Worm (Caenorhabditis elegans) whole organism, young adult: ENCODE measurements around the gene Y17G7B.23.

Experiments used
- B0019.2 ChIP-seq: fragments of 200-800 bp; sonication (Bioruptor generic); conservative IDR thresholded peaks from 2 replicates; pipeline ENCODE4 v1.3.6; 2022; ENCODE audit warnings: missing genetic modification reagents, missing genetic modification characterization, missing compliant biosample characterization
- B0336.3 ChIP-seq: fragments of 200-800 bp; sonication (Bioruptor generic); IDR thresholded peaks from 2 replicates; pipeline ENCODE4 v1.3.6; 2022; ENCODE audit warnings: missing genetic modification characterization, missing compliant biosample characterization
- D2030.7 ChIP-seq: fragments of 200-800 bp; sonication (Bioruptor generic); IDR thresholded peaks from 2 replicates; pipeline ENCODE4 v1.3.6; 2022; ENCODE audit warnings: missing genetic modification reagents, missing genetic modification characterization, missing compliant biosample characterization
- F10E7.11 ChIP-seq: sonication (generic microtip); optimal IDR thresholded peaks from 2 replicates; lab custom pipeline; 2017; ENCODE audit warnings: mild to moderate bottlenecking, missing genetic modification characterization, moderate library complexity, missing compliant biosample characterization
- F22D6.2 ChIP-seq: sonication (generic microtip); optimal IDR thresholded peaks from 2 replicates; lab custom pipeline; 2016; ENCODE audit warnings: mild to moderate bottlenecking, missing genetic modification characterization, missing compliant biosample characterization
- F39B2.1 ChIP-seq: fragments of 200-800 bp; sonication (Bioruptor generic); IDR thresholded peaks from 2 replicates; pipeline ENCODE4 v1.3.6; 2022; ENCODE audit warnings: missing genetic modification reagents, missing genetic modification characterization, missing compliant biosample characterization
- F49E8.2 ChIP-seq: sonication (generic microtip); optimal IDR thresholded peaks from 3 replicates; lab custom pipeline; 2017; ENCODE audit warnings: missing genetic modification characterization, mild to moderate bottlenecking, missing compliant biosample characterization, antibody characterized with exemption, moderate library complexity; ENCODE audit not compliant: insufficient read depth
- K12H6.12 ChIP-seq: fragments of 200-800 bp; sonication (Bioruptor generic); optimal IDR thresholded peaks from 2 replicates; lab custom pipeline; 2018; ENCODE audit warnings: mild to moderate bottlenecking, missing genetic modification characterization, missing compliant biosample characterization
- Y53G8AR.9 ChIP-seq: fragments of 200-800 bp; sonication (Bioruptor generic); conservative IDR thresholded peaks from 2 replicates; pipeline ENCODE4 v1.3.6; 2022; ENCODE audit warnings: missing genetic modification reagents, missing genetic modification characterization, missing compliant biosample characterization
- Y67H2A.10 ChIP-seq: fragments of 200-800 bp; sonication (Bioruptor generic); conservative IDR thresholded peaks from 2 replicates; pipeline ENCODE4 v1.3.6; 2022; ENCODE audit warnings: missing genetic modification reagents, missing genetic modification characterization, missing compliant biosample characterization
- ZK185.1 ChIP-seq: sonication (generic microtip); optimal IDR thresholded peaks from 2 replicates; lab custom pipeline; 2016; ENCODE audit warnings: mild to moderate bottlenecking, missing genetic modification characterization, missing compliant biosample characterization; ENCODE audit not compliant: poor library complexity, severe bottlenecking
- atf-7 ChIP-seq: sonication (generic microtip); optimal IDR thresholded peaks from 2 replicates; lab custom pipeline; 2017; ENCODE audit warnings: mild to moderate bottlenecking, missing genetic modification characterization, missing compliant biosample characterization
- attf-6 ChIP-seq: fragments of 200-800 bp; sonication (Bioruptor generic); IDR thresholded peaks from 2 replicates; pipeline ENCODE4 v1.3.6; 2022; ENCODE audit warnings: missing genetic modification reagents, missing genetic modification characterization, missing compliant biosample characterization
- bed-1 ChIP-seq: fragments of 200-800 bp; sonication (Bioruptor generic); IDR thresholded peaks from 2 replicates; pipeline ENCODE4 v1.3.6; 2022; ENCODE audit warnings: missing genetic modification reagents, missing genetic modification characterization, missing compliant biosample characterization
- cebp-1 ChIP-seq, 2 experiments: fragments of 200-800 bp in 1 of 2; sonication (Bioruptor generic) in 1 of 2; sonication (generic microtip) in 1 of 2; IDR thresholded peaks in 1 of 2; optimal IDR thresholded peaks in 1 of 2; 2 replicates each; pipeline versions ENCODE4 v1.3.6 to Lab custom; 2017 to 2022; ENCODE audit warnings: missing compliant biosample characterization in 2 of 2, missing genetic modification characterization in 2 of 2, mild to moderate bottlenecking in 1 of 2, missing genetic modification reagents in 1 of 2, moderate library complexity in 1 of 2
- ceh-27 ChIP-seq: fragments of 200-800 bp; sonication (Bioruptor generic); optimal IDR thresholded peaks from 2 replicates; lab custom pipeline; 2018; ENCODE audit warnings: mild to moderate bottlenecking, missing genetic modification characterization, moderate library complexity, missing compliant biosample characterization
- ceh-79 ChIP-seq: sonication (generic microtip); optimal IDR thresholded peaks from 2 replicates; lab custom pipeline; 2017; ENCODE audit warnings: mild to moderate bottlenecking, missing genetic modification characterization, missing compliant biosample characterization
- ceh-91 ChIP-seq: fragments of 200-800 bp; sonication (Bioruptor generic); IDR thresholded peaks from 2 replicates; pipeline ENCODE4 v1.3.6; 2022; ENCODE audit warnings: missing genetic modification reagents, missing genetic modification characterization, missing compliant biosample characterization
- efl-1 ChIP-seq: fragments of 150-350 bp; optimal IDR thresholded peaks from 2 replicates; lab custom pipeline; 2014; ENCODE audit warnings: missing biosample characterization, missing genetic modification reagents, missing genetic modification characterization
- egrh-3 ChIP-seq: fragments of 200-800 bp; sonication (Bioruptor generic); IDR thresholded peaks from 2 replicates; pipeline ENCODE4 v1.3.6; 2022; ENCODE audit warnings: missing genetic modification reagents, missing genetic modification characterization, missing compliant biosample characterization
- ekl-4 ChIP-seq: fragments of 200-800 bp; sonication (Bioruptor generic); IDR thresholded peaks from 2 replicates; pipeline ENCODE4 v1.3.6; 2022; ENCODE audit warnings: missing genetic modification reagents, missing genetic modification characterization, missing compliant biosample characterization
- ets-4 ChIP-seq: fragments of 200-800 bp; sonication (Bioruptor generic); optimal IDR thresholded peaks from 2 replicates; lab custom pipeline; 2018; ENCODE audit warnings: mild to moderate bottlenecking, missing genetic modification characterization, missing compliant biosample characterization
- hlh-26 ChIP-seq: fragments of 200-800 bp; sonication (Bioruptor generic); conservative IDR thresholded peaks from 2 replicates; pipeline ENCODE4 v1.3.6; 2022; ENCODE audit warnings: missing genetic modification reagents, missing genetic modification characterization, missing compliant biosample characterization
- hsf-1 ChIP-seq: fragments of 200-800 bp; sonication (Bioruptor generic); IDR thresholded peaks from 2 replicates; pipeline ENCODE4 v1.3.6; 2022; ENCODE audit warnings: missing genetic modification reagents, missing genetic modification characterization, missing compliant biosample characterization
- let-526 ChIP-seq: fragments of 200-800 bp; sonication (Bioruptor generic); IDR thresholded peaks from 2 replicates; pipeline ENCODE4 v1.3.6; 2022; ENCODE audit warnings: missing genetic modification reagents, missing genetic modification characterization, missing compliant biosample characterization
- lin-40 ChIP-seq: sonication (generic microtip); optimal IDR thresholded peaks from 2 replicates; lab custom pipeline; 2016; ENCODE audit warnings: missing genetic modification characterization, mild to moderate bottlenecking, missing compliant biosample characterization, missing genotype, missing genetic modification reagents
- lsy-27 ChIP-seq: sonication (generic microtip); optimal IDR thresholded peaks from 2 replicates; lab custom pipeline; 2017; ENCODE audit warnings: missing genetic modification characterization, mild to moderate bottlenecking, missing compliant biosample characterization, antibody characterized with exemption, missing genotype, borderline replicate concordance; ENCODE audit not compliant: insufficient read depth
- madf-6 ChIP-seq: fragments of 200-800 bp; sonication (Bioruptor generic); IDR thresholded peaks from 2 replicates; pipeline ENCODE4 v1.3.6; 2022; ENCODE audit warnings: missing genetic modification reagents, missing genetic modification characterization, missing compliant biosample characterization
- mel-28 ChIP-seq: sonication (generic microtip); optimal IDR thresholded peaks from 2 replicates; lab custom pipeline; 2016; ENCODE audit warnings: borderline replicate concordance, mild to moderate bottlenecking, missing genetic modification characterization, missing compliant biosample characterization
- mes-4 ChIP-seq: sonication (generic microtip); optimal IDR thresholded peaks from 2 replicates; lab custom pipeline; 2016; ENCODE audit warnings: missing genotype, missing genetic modification characterization, missing compliant biosample characterization
- mxl-1 ChIP-seq: sonication (generic microtip); optimal IDR thresholded peaks from 2 replicates; lab custom pipeline; 2016; ENCODE audit warnings: missing genetic modification characterization, missing compliant biosample characterization
- nfya-2 ChIP-seq: fragments of 200-800 bp; sonication (Bioruptor generic); IDR thresholded peaks from 2 replicates; pipeline ENCODE4 v1.3.6; 2022; ENCODE audit warnings: missing genetic modification reagents, missing genetic modification characterization, missing compliant biosample characterization
- nhr-120 ChIP-seq: fragments of 200-800 bp; sonication (Bioruptor generic); IDR thresholded peaks from 2 replicates; pipeline ENCODE4 v1.3.6; 2022; ENCODE audit warnings: missing genetic modification characterization, missing compliant biosample characterization
- nhr-179 ChIP-seq: sonication (generic microtip); optimal IDR thresholded peaks from 2 replicates; lab custom pipeline; 2016; ENCODE audit warnings: mild to moderate bottlenecking, missing genetic modification characterization, missing compliant biosample characterization
- rec-8 ChIP-seq, 2 experiments: sonication (generic microtip); optimal IDR thresholded peaks; 2 replicates each; lab custom pipeline; 2016; ENCODE audit warnings: mild to moderate bottlenecking in 2 of 2, missing genetic modification characterization in 2 of 2, missing genetic modification reagents in 2 of 2, missing genotype in 2 of 2, missing biosample characterization in 1 of 2, missing compliant biosample characterization in 1 of 2, moderate library complexity in 1 of 2
- repo-1 ChIP-seq: sonication (generic microtip); optimal IDR thresholded peaks from 2 replicates; lab custom pipeline; 2017; ENCODE audit warnings: mild to moderate bottlenecking, missing genetic modification characterization, missing compliant biosample characterization
- rpc-1 ChIP-seq, 2 experiments: fragments of 150-350 bp in 1 of 2; sonication (generic microtip) in 1 of 2; optimal IDR thresholded peaks; 2 replicates each; lab custom pipeline; 2014 to 2018; ENCODE audit warnings: missing biosample characterization in 1 of 2, missing genetic modification characterization in 1 of 2, missing genetic modification reagents in 1 of 2, missing genotype in 1 of 2
- sdz-38 ChIP-seq: sonication (generic microtip); optimal IDR thresholded peaks from 2 replicates; lab custom pipeline; 2016; ENCODE audit warnings: missing genotype, missing genetic modification characterization, missing compliant biosample characterization
- snpc-1.3 ChIP-seq: sonication (generic microtip); optimal IDR thresholded peaks from 2 replicates; lab custom pipeline; 2017; ENCODE audit warnings: missing genetic modification characterization, mild to moderate bottlenecking, missing compliant biosample characterization, antibody characterized with exemption, moderate library complexity, missing genotype, missing genetic modification reagents; ENCODE audit not compliant: insufficient read depth
- snpc-3.4 ChIP-seq: sonication (generic microtip); optimal IDR thresholded peaks from 2 replicates; lab custom pipeline; 2017; ENCODE audit warnings: missing genetic modification characterization, mild to moderate bottlenecking, missing compliant biosample characterization, antibody characterized with exemption, moderate library complexity, missing genotype, missing genetic modification reagents
- unc-62 ChIP-seq: fragments of 150-350 bp; optimal IDR thresholded peaks from 2 replicates; lab custom pipeline; 2014; ENCODE audit warnings: missing biosample characterization, missing genetic modification reagents, missing genetic modification characterization
- zfh-2 ChIP-seq: fragments of 200-800 bp; sonication (Bioruptor generic); conservative IDR thresholded peaks from 2 replicates; pipeline ENCODE4 v1.3.6; 2022; ENCODE audit warnings: missing genetic modification reagents, missing genetic modification characterization, missing compliant biosample characterization
- ztf-18 ChIP-seq: sonication (generic microtip); optimal IDR thresholded peaks from 2 replicates; lab custom pipeline; 2016; ENCODE audit warnings: missing genotype, mild to moderate bottlenecking, missing genetic modification characterization, missing compliant biosample characterization
- ztf-22 ChIP-seq: fragments of 200-800 bp; sonication (Bioruptor generic); optimal IDR thresholded peaks from 2 replicates; lab custom pipeline; 2018; ENCODE audit warnings: mild to moderate bottlenecking, missing genetic modification characterization, moderate library complexity, missing compliant biosample characterization
- ztf-25 ChIP-seq: fragments of 200-800 bp; sonication (Bioruptor generic); IDR thresholded peaks from 2 replicates; pipeline ENCODE4 v1.3.6; 2022; ENCODE audit warnings: missing genetic modification reagents, missing genetic modification characterization, missing compliant biosample characterization
- ztf-28 ChIP-seq: fragments of 200-800 bp; sonication (Bioruptor generic); IDR thresholded peaks from 2 replicates; pipeline ENCODE4 v1.3.6; 2022; ENCODE audit warnings: missing genetic modification reagents, missing genetic modification characterization, missing compliant biosample characterization
- ztf-6 ChIP-seq: fragments of 200-800 bp; sonication (Bioruptor generic); IDR thresholded peaks from 2 replicates; pipeline ENCODE4 v1.3.6; 2022; ENCODE audit warnings: missing genetic modification reagents, missing genetic modification characterization, missing compliant biosample characterization

The Y17G7B.23 gene

DNA sequence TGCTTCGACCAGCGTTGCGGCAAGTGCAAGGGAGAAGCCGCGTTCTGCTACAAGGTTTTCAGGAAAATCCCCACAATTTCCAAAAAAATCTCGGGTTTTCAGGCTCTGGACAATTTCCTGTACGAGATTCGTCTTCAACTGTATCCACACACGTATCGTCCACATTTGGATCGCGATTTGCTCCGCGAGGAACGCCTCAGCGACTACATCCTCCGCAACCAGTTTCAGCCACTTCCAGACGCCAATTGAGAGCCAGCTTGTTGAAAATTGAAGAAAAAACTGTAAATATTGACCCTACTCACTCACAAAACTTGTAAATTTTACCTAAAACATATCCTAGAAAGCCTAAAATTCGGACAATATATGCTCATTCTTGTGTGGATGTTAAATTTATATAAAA is 34.2 kb upstream of the Y17G7B.23 start (continued):
- TF ChIP-seq let-526 (GFP tag; lab: Robert Waterston, UW) (no peak), ZK185.1 (tag; lab: Kevin White, UChicago) (no peak), B0019.2 (no peak), nfya-2 (GFP tag; lab: Robert Waterston, UW) (0 out of 2 replicates have a peak, but pooled peaks have one; percentile 64), ztf-6 (GFP tag; lab: Robert Waterston, UW) (no peak), lsy-27 (tag; lab: Kevin White, UChicago) (no peak), unc-62 (GFP tag; lab: Kevin White, UChicago) (no peak), rec-8 (tag; optimal IDR thresholded peaks at IDR 0.05; lab: Kevin White, UChicago) (no peak), nhr-179 (no peak), ekl-4 (GFP tag; lab: Robert Waterston, UW) (no peak), efl-1 (no peak), mes-4 (no peak), B0336.3 (no peak), sdz-38 (tag; lab: Kevin White, UChicago) (no peak), snpc-1.3 (no peak), mxl-1 (tag; lab: Kevin White, UChicago) (no peak), ztf-22 (GFP tag; lab: Kevin White, UChicago) (no peak), rpc-1 (optimal IDR thresholded peaks at IDR 0.05; lab: Kevin White, UChicago) (no peak), rpc-1 (tag; optimal IDR thresholded peaks at IDR 0.05; lab: Kevin White, UChicago) (no peak), Y67H2A.10 (GFP tag; lab: Robert Waterston, UW) (no peak), ztf-18 (tag; lab: Kevin White, UChicago) (no peak), ceh-27 (GFP tag; lab: Kevin White, UChicago) (no peak), F49E8.2 (tag; lab: Kevin White, UChicago) (no peak), F22D6.2 (no peak), bed-1 (no peak), zfh-2 (0 out of 2 replicates have a peak, but pooled peaks have one; percentile 23), ets-4 (GFP tag; lab: Kevin White, UChicago) (no peak), nhr-120 (GFP tag; lab: Robert Waterston, UW) (no peak), egrh-3 (GFP tag; lab: Robert Waterston, UW) (no peak), mel-28 (tag; lab: Kevin White, UChicago) (no peak), attf-6 (GFP tag; lab: Robert Waterston, UW) (no peak), K12H6.12 (no peak), madf-6 (GFP tag; lab: Robert Waterston, UW) (0 out of 2 replicates have a peak, but pooled peaks have one; percentile 8), ztf-25 (GFP tag; lab: Robert Waterston, UW) (no peak), ztf-28 (GFP tag; lab: Robert Waterston, UW) (no peak)

DNA sequence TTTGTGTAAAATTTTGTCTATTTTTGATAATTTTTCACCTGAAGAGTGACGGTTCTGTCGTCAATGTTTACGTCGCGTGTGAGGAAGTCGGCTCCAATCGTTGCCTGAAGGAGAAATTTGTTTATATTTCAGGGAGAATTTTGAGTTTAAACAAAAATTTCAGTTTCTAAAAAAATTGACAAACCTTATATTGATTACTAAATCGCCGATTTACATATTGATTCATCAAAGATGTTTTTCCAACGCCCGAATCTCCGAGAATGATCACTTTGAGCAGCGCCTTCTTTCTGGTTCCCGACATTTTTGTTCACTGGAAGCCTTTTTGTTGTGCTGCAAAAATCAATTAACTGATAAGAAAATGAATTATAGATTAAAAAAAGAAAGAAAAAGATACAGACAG is 32.4 kb upstream of the Y17G7B.23 start, which contains the start of gene rab-7:
Gene rab-7 (minus strand): TSS at position 330 of the 400 bp plus-strand sequence.
- no peak for TF ChIP-seq nhr-120 (GFP tag; lab: Robert Waterston, UW)
- TF ChIP-seq ekl-4 (GFP tag; lab: Robert Waterston, UW): peak; percentile 53; the same call in 1 of the 2 replicates
- TF ChIP-seq ceh-91 (GFP tag; lab: Robert Waterston, UW): no peak
- peak; percentile 24 for TF ChIP-seq F10E7.11 (tag; lab: Kevin White, UChicago)
- peak; percentile 42; the same call in 1 of the 2 replicates for TF ChIP-seq Y53G8AR.9 (GFP tag; lab: Robert Waterston, UW)
- TF ChIP-seq hsf-1 (GFP tag; lab: Robert Waterston, UW): no peak; the same call in 1 of the 2 replicates
- no peak for TF ChIP-seq cebp-1 (GFP tag; IDR thresholded peaks at IDR 0.05; lab: Robert Waterston, UW)
- peak; percentile 15 for TF ChIP-seq cebp-1 (tag; optimal IDR thresholded peaks at IDR 0.05; lab: Kevin White, UChicago)
- TF ChIP-seq lin-40: no peak
- peak; percentile 63 for TF ChIP-seq atf-7
- TF ChIP-seq snpc-3.4 (tag; lab: Kevin White, UChicago): no peak
- 0 out of 2 replicates have a peak, but pooled peaks have one; percentile 19 for TF ChIP-seq F39B2.1 (GFP tag; lab: Robert Waterston, UW)
- 0 out of 2 replicates have a peak, but pooled peaks have one; percentile 29 for TF ChIP-seq B0336.3
- peak; percentile 51 for TF ChIP-seq repo-1 (tag; lab: Kevin White, UChicago)
- no peak for TF ChIP-seq ceh-79
- 0 out of 2 replicates have a peak, but pooled peaks have one; percentile 36 for TF ChIP-seq D2030.7 (GFP tag; lab: Robert Waterston, UW)
- no peak for TF ChIP-seq hlh-26 (GFP tag; lab: Robert Waterston, UW)
